Fruit fly (Drosophila melanogaster) whole organism, embryonic: ENCODE measurements around the gene SclB.

Experiments
- CG10209 ChIP-seq: fragments of 200-800 bp; sonication (Bioruptor generic); optimal IDR thresholded peaks from 3 replicates; lab custom pipeline; 2017; ENCODE audit warnings: missing biosample characterization, mild to moderate bottlenecking, missing genetic modification characterization, missing genetic modification reagents
- CG10543 ChIP-seq: fragments of 200-800 bp; sonication (Bioruptor generic); optimal IDR thresholded peaks from 3 replicates; lab custom pipeline; 2017; ENCODE audit warnings: missing biosample characterization, mild to moderate bottlenecking, missing genetic modification characterization, moderate library complexity
- CG11398 ChIP-seq: fragments of 200-800 bp; sonication (Bioruptor generic); optimal IDR thresholded peaks from 2 replicates; lab custom pipeline; 2016; ENCODE audit warnings: missing biosample characterization, missing genetic modification characterization
- CG12071 ChIP-seq: fragments of 200-800 bp; sonication (Bioruptor generic); optimal IDR thresholded peaks from 3 replicates; lab custom pipeline; 2018; ENCODE audit warnings: missing biosample characterization, mild to moderate bottlenecking, missing genetic modification characterization
- CG13123 ChIP-seq: fragments of 200-800 bp; sonication (Bioruptor generic); optimal IDR thresholded peaks from 2 replicates; lab custom pipeline; 2016; ENCODE audit warnings: missing biosample characterization, missing genetic modification characterization
- CG13296 ChIP-seq: fragments of 200-800 bp; sonication (Bioruptor generic); optimal IDR thresholded peaks from 3 replicates; lab custom pipeline; 2018; ENCODE audit warnings: missing biosample characterization, mild to moderate bottlenecking, missing genetic modification characterization
- CG14014 ChIP-seq: fragments of 200-800 bp; sonication (Bioruptor generic); IDR thresholded peaks from 2 replicates; pipeline ENCODE4 v1.3.6; 2022; ENCODE audit warnings: missing biosample characterization, missing genetic modification characterization
- CG14860 ChIP-seq: fragments of 200-800 bp; sonication (Bioruptor generic); IDR thresholded peaks from 3 replicates; pipeline ENCODE4 v1.3.6; 2022; ENCODE audit warnings: missing biosample characterization, missing genetic modification characterization; ENCODE audit not compliant: partially characterized antibody
- CG15514 ChIP-seq: fragments of 200-800 bp; sonication (Bioruptor generic); optimal IDR thresholded peaks from 3 replicates; lab custom pipeline; 2017; ENCODE audit warnings: missing biosample characterization, missing genetic modification characterization, mild to moderate bottlenecking, moderate library complexity, missing genetic modification reagents
- CG15601 ChIP-seq: fragments of 200-800 bp; sonication (Bioruptor generic); optimal IDR thresholded peaks from 3 replicates; lab custom pipeline; 2019; ENCODE audit warnings: missing biosample characterization, mild to moderate bottlenecking, missing genetic modification characterization, moderate library complexity
- CG17359 ChIP-seq: fragments of 200-800 bp; sonication (Bioruptor generic); optimal IDR thresholded peaks from 3 replicates; lab custom pipeline; 2018; ENCODE audit warnings: missing biosample characterization, mild to moderate bottlenecking, missing genetic modification characterization, moderate library complexity
- CG17568 ChIP-seq: fragments of 200-800 bp; sonication (Bioruptor generic); optimal IDR thresholded peaks from 2 replicates; lab custom pipeline; 2018; ENCODE audit warnings: missing biosample characterization, mild to moderate bottlenecking, missing genetic modification characterization, moderate library complexity
- CG2678 ChIP-seq: fragments of 200-800 bp; sonication (Bioruptor generic); optimal IDR thresholded peaks from 3 replicates; lab custom pipeline; 2019; ENCODE audit warnings: missing biosample characterization, mild to moderate bottlenecking, missing genetic modification characterization, moderate library complexity
- CG31224 ChIP-seq: fragments of 200-800 bp; sonication (Bioruptor generic); IDR thresholded peaks from 2 replicates; pipeline ENCODE4 v1.3.6; 2022; ENCODE audit warnings: missing biosample characterization, missing genetic modification characterization
- CG33557 ChIP-seq: fragments of 200-800 bp; sonication (Bioruptor generic); optimal IDR thresholded peaks from 2 replicates; lab custom pipeline; 2019; ENCODE audit warnings: missing biosample characterization, mild to moderate bottlenecking, missing genetic modification characterization, moderate library complexity
- CG4707 ChIP-seq: fragments of 200-800 bp; sonication (Bioruptor generic); optimal IDR thresholded peaks from 2 replicates; lab custom pipeline; 2018; ENCODE audit warnings: missing biosample characterization, mild to moderate bottlenecking, missing genetic modification characterization, moderate library complexity
- CG5180 ChIP-seq: fragments of 200-800 bp; sonication (Bioruptor generic); optimal IDR thresholded peaks from 3 replicates; lab custom pipeline; 2017; ENCODE audit warnings: missing biosample characterization, missing genetic modification characterization, mild to moderate bottlenecking, moderate library complexity, missing genetic modification reagents
- CG8281 ChIP-seq: fragments of 200-800 bp; sonication (Bioruptor generic); optimal IDR thresholded peaks from 2 replicates; lab custom pipeline; 2018; ENCODE audit warnings: missing biosample characterization, mild to moderate bottlenecking, missing genetic modification characterization, moderate library complexity
- CG9215 ChIP-seq: fragments of 200-800 bp; sonication (Bioruptor generic); IDR thresholded peaks from 2 replicates; pipeline ENCODE4 v1.3.6; 2022; ENCODE audit warnings: missing biosample characterization, missing genetic modification characterization
- CrebB ChIP-seq: fragments of 200-800 bp; sonication (Bioruptor generic); optimal IDR thresholded peaks from 3 replicates; lab custom pipeline; 2018; ENCODE audit warnings: missing biosample characterization, mild to moderate bottlenecking, missing genetic modification characterization
- D19A ChIP-seq: fragments of 200-800 bp; optimal IDR thresholded peaks from 3 replicates; lab custom pipeline; 2019; ENCODE audit warnings: missing biosample characterization, mild to moderate bottlenecking, missing genetic modification characterization, moderate library complexity
- Fer1 ChIP-seq: fragments of 200-800 bp; sonication (Bioruptor generic); optimal IDR thresholded peaks from 2 replicates; lab custom pipeline; 2017; ENCODE audit warnings: missing biosample characterization, mild to moderate bottlenecking, missing genetic modification characterization
- Fer2 ChIP-seq: fragments of 200-800 bp; sonication (Bioruptor generic); optimal IDR thresholded peaks from 2 replicates; lab custom pipeline; 2018; ENCODE audit warnings: missing biosample characterization, mild to moderate bottlenecking, missing genetic modification characterization, moderate library complexity
- HmgZ ChIP-seq: fragments of 200-800 bp; sonication (Bioruptor generic); optimal IDR thresholded peaks from 2 replicates; lab custom pipeline; 2018; ENCODE audit warnings: missing biosample characterization, mild to moderate bottlenecking, missing genetic modification characterization
- Hr78 ChIP-seq, 2 experiments: fragments of 200-800 bp in 1 of 2; fragments of >200 bp in 1 of 2; sonication (Bioruptor generic) in 1 of 2; optimal IDR thresholded peaks; 2 replicates each; lab custom pipeline; 2017 to 2019; ENCODE audit warnings: missing biosample characterization in 2 of 2, missing genetic modification characterization in 2 of 2, mild to moderate bottlenecking in 1 of 2, moderate library complexity in 1 of 2
- Neu2 ChIP-seq: fragments of 200-800 bp; sonication (Bioruptor generic); optimal IDR thresholded peaks from 3 replicates; lab custom pipeline; 2016; ENCODE audit warnings: missing biosample characterization, missing genetic modification characterization, borderline replicate concordance
- Nf-YC ChIP-seq: fragments of 200-800 bp; optimal IDR thresholded peaks from 3 replicates; lab custom pipeline; 2019; ENCODE audit warnings: missing biosample characterization, mild to moderate bottlenecking, missing genetic modification characterization, moderate library complexity
- Opbp ChIP-seq: fragments of 200-800 bp; sonication (Bioruptor generic); IDR thresholded peaks from 3 replicates; pipeline ENCODE4 v1.3.6; 2022; ENCODE audit warnings: missing biosample characterization, missing genetic modification characterization; ENCODE audit not compliant: partially characterized antibody
- Pdp1 ChIP-seq, 2 experiments: fragments of 200-800 bp; sonication (Bioruptor generic); optimal IDR thresholded peaks; 3 replicates each; lab custom pipeline; 2016; ENCODE audit warnings: missing biosample characterization in 2 of 2, missing genetic modification characterization in 2 of 2, mild to moderate bottlenecking in 1 of 2, moderate library complexity in 1 of 2
- Ptx1 ChIP-seq: fragments of 200-800 bp; sonication (Bioruptor generic); IDR thresholded peaks from 2 replicates; pipeline ENCODE4 v1.3.6; 2022; ENCODE audit warnings: missing biosample characterization, missing genetic modification characterization
- Vsx1 ChIP-seq: fragments of 200-800 bp; sonication (Bioruptor generic); optimal IDR thresholded peaks from 2 replicates; lab custom pipeline; 2017; ENCODE audit warnings: missing biosample characterization, mild to moderate bottlenecking, missing genetic modification characterization, missing genetic modification reagents
- chinmo ChIP-seq: fragments of 200-800 bp; sonication (Bioruptor generic); IDR thresholded peaks from 4 replicates; pipeline ENCODE4 v1.3.6; 2022; ENCODE audit warnings: missing biosample characterization, missing genetic modification characterization; ENCODE audit not compliant: partially characterized antibody
- dmrt11E ChIP-seq: fragments of 200-800 bp; sonication (Bioruptor generic); optimal IDR thresholded peaks from 3 replicates; lab custom pipeline; 2018; ENCODE audit warnings: missing biosample characterization, mild to moderate bottlenecking, missing genetic modification characterization, moderate library complexity
- exex ChIP-seq: fragments of 200-800 bp; sonication (Bioruptor generic); optimal IDR thresholded peaks from 4 replicates; lab custom pipeline; 2018; ENCODE audit warnings: missing biosample characterization, mild to moderate bottlenecking, missing genetic modification characterization, moderate library complexity
- fd3F ChIP-seq: fragments of 200-800 bp; sonication (Bioruptor generic); optimal IDR thresholded peaks from 2 replicates; lab custom pipeline; 2018; ENCODE audit warnings: missing biosample characterization, mild to moderate bottlenecking, missing genetic modification characterization, moderate library complexity
- kah ChIP-seq: fragments of 200-800 bp; sonication (Bioruptor generic); optimal IDR thresholded peaks from 2 replicates; lab custom pipeline; 2018; ENCODE audit warnings: missing biosample characterization, mild to moderate bottlenecking, missing genetic modification characterization
- lab ChIP-seq: fragments of 200-800 bp; sonication (Bioruptor generic); optimal IDR thresholded peaks from 3 replicates; lab custom pipeline; 2017; ENCODE audit warnings: missing biosample characterization, missing genetic modification characterization, mild to moderate bottlenecking, moderate library complexity, missing genetic modification reagents
- lola ChIP-seq, 3 experiments: fragments of >200 bp in 2 of 3; fragments of 200-800 bp in 1 of 3; sonication (Bioruptor generic) in 1 of 3; optimal IDR thresholded peaks; 2 replicates each; lab custom pipeline; 2017 to 2019; ENCODE audit warnings: missing biosample characterization in 3 of 3, missing genetic modification characterization in 3 of 3, mild to moderate bottlenecking in 1 of 3, moderate library complexity in 1 of 3
- odd ChIP-seq: fragments of 200-800 bp; sonication (Bioruptor generic); optimal IDR thresholded peaks from 2 replicates; lab custom pipeline; 2017; ENCODE audit warnings: missing biosample characterization, mild to moderate bottlenecking, missing genetic modification characterization
- pfk ChIP-seq: fragments of 200-800 bp; sonication (Bioruptor generic); optimal IDR thresholded peaks from 2 replicates; lab custom pipeline; 2018; ENCODE audit warnings: missing biosample characterization, mild to moderate bottlenecking, missing genetic modification characterization, moderate library complexity
- salm ChIP-seq: fragments of 200-800 bp; sonication (Bioruptor generic); optimal IDR thresholded peaks from 2 replicates; lab custom pipeline; 2018; ENCODE audit warnings: missing biosample characterization, mild to moderate bottlenecking, missing genetic modification characterization
- schlank ChIP-seq: fragments of 200-800 bp; sonication (Bioruptor generic); optimal IDR thresholded peaks from 2 replicates; lab custom pipeline; 2018; ENCODE audit warnings: missing biosample characterization, mild to moderate bottlenecking, missing genetic modification characterization
- sd ChIP-seq: fragments of 200-800 bp; sonication (Bioruptor generic); optimal IDR thresholded peaks from 3 replicates; lab custom pipeline; 2018; ENCODE audit warnings: missing biosample characterization, mild to moderate bottlenecking, missing genetic modification characterization, moderate library complexity
- sens ChIP-seq: fragments of 200-800 bp; sonication (Bioruptor generic); peaks from one replicate; lab custom pipeline; 2016; ENCODE audit warnings: missing biosample characterization, missing genetic modification characterization
- sisA ChIP-seq: fragments of 200-800 bp; sonication (Bioruptor generic); IDR thresholded peaks from 2 replicates; pipeline ENCODE4 v1.3.6; 2022; ENCODE audit warnings: missing biosample characterization, missing genetic modification characterization
- slbo ChIP-seq: fragments of 200-800 bp; sonication (Bioruptor generic); IDR thresholded peaks from 2 replicates; pipeline ENCODE4 v1.3.6; 2022; ENCODE audit warnings: missing biosample characterization, missing genetic modification characterization
- stc ChIP-seq: fragments of 200-800 bp; sonication (Bioruptor generic); IDR thresholded peaks from 2 replicates; pipeline ENCODE4 v1.3.6; 2022; ENCODE audit warnings: missing biosample characterization, missing genetic modification characterization
- sug ChIP-seq: fragments of 200-800 bp; optimal IDR thresholded peaks from 2 replicates; lab custom pipeline; 2019; ENCODE audit warnings: missing biosample characterization, mild to moderate bottlenecking, missing genetic modification characterization, moderate library complexity

The SclB gene

DNA sequence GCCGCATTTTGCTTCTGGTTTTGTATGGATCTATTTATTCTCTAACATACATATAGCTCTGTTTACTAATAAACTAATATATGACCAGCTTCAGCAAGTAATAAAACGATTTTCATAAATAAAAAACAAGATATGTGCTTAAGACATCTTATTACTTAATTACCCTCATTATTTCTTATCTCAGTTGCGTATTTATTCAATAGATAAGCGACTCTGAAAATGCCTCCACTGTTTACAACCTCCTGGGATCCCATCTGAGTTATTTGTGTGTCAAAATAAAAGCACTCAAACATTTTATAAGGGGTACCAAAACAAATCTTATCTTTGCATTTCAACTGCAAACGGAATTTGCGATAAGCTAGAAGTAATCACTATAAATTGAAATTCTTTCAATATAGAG is 18.1 kb upstream of the SclB start (continued):
- TF ChIP-seq Neu2 (GFP tag; lab: Kevin White, UChicago) (no peak), D19A (no peak), HmgZ (tag; lab: Kevin White, UChicago) (peak; percentile 14), lab (GFP tag; lab: Kevin White, UChicago) (peak; percentile 44), sisA (no peak), Pdp1 (GFP tag; optimal IDR thresholded peaks at IDR 0.05; lab: Kevin White, UChicago) (peak in 1 of 2 experiments; percentile 19), CG8281 (tag; lab: Kevin White, UChicago) (peak; percentile 8), slbo (GFP tag; lab: Robert Waterston, UW) (no peak), salm (peak; percentile 55), CG15601 (tag; lab: Kevin White, UChicago) (peak; percentile 12), CG5180 (GFP tag; lab: Kevin White, UChicago) (no peak), Opbp (GFP tag; lab: Robert Waterston, UW) (no peak), exex (tag; lab: Kevin White, UChicago) (peak; percentile 97), sens (GFP tag; lab: Kevin White, UChicago) (peak; percentile 20), fd3F (GFP tag; lab: Kevin White, UChicago) (peak; percentile 1), sug (tag; lab: Kevin White, UChicago) (peak; percentile 83), schlank (tag; lab: Kevin White, UChicago) (peak; percentile 10), CG2678 (tag; lab: Kevin White, UChicago) (peak; percentile 72), Vsx1 (GFP tag; lab: Kevin White, UChicago) (peak; percentile 62), kah (GFP tag; lab: Kevin White, UChicago) (peak; percentile 4), Fer2 (tag; lab: Kevin White, UChicago) (peak; percentile 38), lola (GFP tag; optimal IDR thresholded peaks at IDR 0.05; lab: Kevin White, UChicago) (no peak), odd (peak; percentile 62), CrebB (tag; lab: Kevin White, UChicago) (peak; percentile 37), CG33557 (GFP tag; lab: Kevin White, UChicago) (no peak), CG13296 (peak; percentile 79), Ptx1 (GFP tag; lab: Robert Waterston, UW) (no peak), CG14014 (peak; percentile 40; the same call in 1 of the 2 replicates), CG14860 (no peak), stc (GFP tag; lab: Robert Waterston, UW) (no peak), sd (tag; lab: Kevin White, UChicago) (peak; percentile 98), CG11398 (GFP tag; lab: Kevin White, UChicago) (no peak), CG4707 (GFP tag; lab: Kevin White, UChicago) (no peak), CG13123 (GFP tag; lab: Kevin White, UChicago) (no peak), Fer1 (peak; percentile 54), CG15514 (GFP tag; lab: Kevin White, UChicago) (peak; percentile 32), pfk (GFP tag; lab: Kevin White, UChicago) (peak; percentile 16), CG17359 (tag; lab: Kevin White, UChicago) (peak; percentile 14), CG10209 (GFP tag; lab: Kevin White, UChicago) (no peak), CG31224 (GFP tag; lab: Robert Waterston, UW) (peak; percentile 89), CG17568 (GFP tag; lab: Kevin White, UChicago) (peak; percentile 70), Nf-YC (peak; percentile 60), chinmo (GFP tag; lab: Robert Waterston, UW) (no peak), CG9215 (GFP tag; lab: Robert Waterston, UW) (no peak), CG12071 (GFP tag; lab: Kevin White, UChicago) (peak; percentile 28), Hr78 (GFP tag; optimal IDR thresholded peaks at IDR 0.05; lab: Kevin White, UChicago) (peak in 1 of 2 experiments; percentile 88), CG10543 (GFP tag; lab: Kevin White, UChicago) (peak; percentile 52), dmrt11E (tag; lab: Kevin White, UChicago) (no peak)
